Worm (Caenorhabditis elegans): ENCODE results near the gene saps-1.
A peak's percentile ranks its signal among the peaks of the same experiment; 100 is the strongest.

saps-1 gene

DNA sequence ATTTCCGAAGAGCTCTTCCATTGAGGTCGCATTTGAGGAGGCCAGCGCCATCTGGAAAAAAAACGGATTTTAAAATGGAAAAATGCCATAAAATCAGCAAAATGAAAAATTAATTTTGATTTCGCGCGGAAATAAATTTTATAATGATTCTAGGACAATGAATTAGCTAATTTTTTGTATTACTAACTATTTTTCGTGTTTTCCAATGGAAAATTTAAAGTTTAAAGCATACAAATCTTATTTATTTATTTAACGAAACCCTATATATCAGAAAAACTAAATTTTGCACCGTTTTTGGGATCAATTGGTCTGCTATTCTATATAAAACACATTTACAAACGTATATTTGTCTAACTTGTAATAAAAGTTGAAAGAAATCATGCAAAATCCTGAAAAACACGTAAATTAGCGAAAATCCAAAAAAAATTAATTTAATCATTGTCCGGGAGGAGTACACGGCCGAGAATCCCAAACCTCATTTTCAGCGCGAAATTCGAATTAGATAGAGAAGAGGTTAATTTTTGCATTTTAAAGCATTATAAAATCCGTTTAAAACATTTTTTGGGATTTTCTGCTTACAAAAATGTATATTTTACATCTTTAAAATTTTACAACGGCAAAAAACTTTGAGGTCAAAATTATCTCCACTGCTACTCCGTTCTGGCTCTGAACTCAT is 7.2 kb upstream of the saps-1 start, which contains the start of gene C47G2.3 (continued):
- TF ChIP-seq pax-3 (tag; optimal IDR thresholded peaks at IDR 0.05): no peak
- TF ChIP-seq isw-1 (GFP tag; IDR thresholded peaks at IDR 0.05): no peak
- peak; percentile 80 to 88 for TF ChIP-seq efl-1 (optimal IDR thresholded peaks at IDR 0.05)
- peak; percentile 86 to 99 for TF ChIP-seq efl-1 (GFP tag; optimal IDR thresholded peaks at IDR 0.05 in 1 of 2)
- TF ChIP-seq nhr-71 (tag; optimal IDR thresholded peaks at IDR 0.05): peak; percentile 66
- TF ChIP-seq Y116A8C.19 (tag; optimal IDR thresholded peaks at IDR 0.05; ENCODE audit: borderline replicate concordance): no peak
- TF ChIP-seq C34B4.2 (tag; optimal IDR thresholded peaks at IDR 0.05): no peak
- no peak for TF ChIP-seq lin-13 (GFP tag; optimal IDR thresholded peaks at IDR 0.05)
- TF ChIP-seq ceh-88 (GFP tag; IDR thresholded peaks at IDR 0.05): no peak
- peak; percentile 7 for TF ChIP-seq blmp-1 (tag; optimal IDR thresholded peaks at IDR 0.05)
- no peak for TF ChIP-seq aha-1 (tag; optimal IDR thresholded peaks at IDR 0.05)
- no peak for TF ChIP-seq elt-3 (tag; optimal IDR thresholded peaks at IDR 0.05)
- no peak for TF ChIP-seq ztf-4 (tag; optimal IDR thresholded peaks at IDR 0.05)
- TF ChIP-seq ama-1 (optimal IDR thresholded peaks at IDR 0.05): no peak
- peak; percentile 60 for TF ChIP-seq lir-3 (tag; optimal IDR thresholded peaks at IDR 0.05; ENCODE audit: poor library complexity)
- TF ChIP-seq nhr-77 (tag; optimal IDR thresholded peaks at IDR 0.05): no peak
- TF ChIP-seq mep-1 (tag; optimal IDR thresholded peaks at IDR 0.05): peak; percentile 4
- TF ChIP-seq dsc-1 (tag; optimal IDR thresholded peaks at IDR 0.05): peak; percentile 59
- peak; percentile 37 for TF ChIP-seq tbx-2 (tag; optimal IDR thresholded peaks at IDR 0.05)
- no peak for TF ChIP-seq snpc-4 (tag; optimal IDR thresholded peaks at IDR 0.05)
- no peak for TF ChIP-seq ces-1 (GFP tag; optimal IDR thresholded peaks at IDR 0.05)
- no peak for TF ChIP-seq fos-1 (tag; optimal IDR thresholded peaks at IDR 0.05)
- no peak for TF ChIP-seq pag-3 (tag; optimal IDR thresholded peaks at IDR 0.05; ENCODE audit: borderline replicate concordance, insufficient read depth)
- peak; percentile 27 for TF ChIP-seq swsn-7 (tag; optimal IDR thresholded peaks at IDR 0.05)
- no peak for TF ChIP-seq mdl-1 (tag; optimal IDR thresholded peaks at IDR 0.05)
- TF ChIP-seq nhr-12 (tag; optimal IDR thresholded peaks at IDR 0.05): no peak
- no peak for TF ChIP-seq unc-30 (tag; optimal IDR thresholded peaks at IDR 0.05)
- peak; percentile 31 for TF ChIP-seq fkh-4 (tag; optimal IDR thresholded peaks at IDR 0.05; ENCODE audit: borderline replicate concordance)
- TF ChIP-seq fkh-8 (tag; optimal IDR thresholded peaks at IDR 0.05): no peak
- no peak for TF ChIP-seq hlh-17 (GFP tag; optimal IDR thresholded peaks at IDR 0.05; ENCODE audit: borderline replicate concordance)
- peak; percentile 26 for TF ChIP-seq elt-2 (tag; optimal IDR thresholded peaks at IDR 0.05)
- no peak for TF ChIP-seq nhr-84 (tag; optimal IDR thresholded peaks at IDR 0.05)
- no peak for TF ChIP-seq vab-15 (tag; optimal IDR thresholded peaks at IDR 0.05)
- TF ChIP-seq zip-4 (GFP tag; optimal IDR thresholded peaks at IDR 0.05): no peak
- no peak for TF ChIP-seq fkh-10 (GFP tag; optimal IDR thresholded peaks at IDR 0.05)
- TF ChIP-seq unc-86 (tag; optimal IDR thresholded peaks at IDR 0.05): no peak
- TF ChIP-seq egl-13 (tag; optimal IDR thresholded peaks at IDR 0.05): peak; percentile 46
- no peak for TF ChIP-seq jun-1 (tag; optimal IDR thresholded peaks at IDR 0.05)
- no peak for TF ChIP-seq nhr-11 (tag; optimal IDR thresholded peaks at IDR 0.05)
- TF ChIP-seq nhr-19 (GFP tag; conservative IDR thresholded peaks at IDR 0.05): peak; percentile 52
- TF ChIP-seq rnt-1 (tag; optimal IDR thresholded peaks at IDR 0.05): peak; percentile 85
- peak; percentile 47 for TF ChIP-seq irx-1 (tag; optimal IDR thresholded peaks at IDR 0.05)
- no peak for TF ChIP-seq nhr-237 (tag; optimal IDR thresholded peaks at IDR 0.05)
- peak; percentile 87 for TF ChIP-seq unc-130 (tag; optimal IDR thresholded peaks at IDR 0.05)
- peak; percentile 31 for TF ChIP-seq xbp-1 (tag; optimal IDR thresholded peaks at IDR 0.05)
- TF ChIP-seq C16A3.4 (tag; optimal IDR thresholded peaks at IDR 0.05): no peak
- TF ChIP-seq ztf-11 (tag; optimal IDR thresholded peaks at IDR 0.05): peak in 1 of 2 experiments; percentile 64
- no peak for TF ChIP-seq C04F5.9 (tag; optimal IDR thresholded peaks at IDR 0.05)
- TF ChIP-seq tlp-1 (tag; optimal IDR thresholded peaks at IDR 0.05): no peak
- TF ChIP-seq nhr-28 (tag; optimal IDR thresholded peaks at IDR 0.05): peak; percentile 7

Measured in whole organism, L1 larva.